Fruit fly (Drosophila melanogaster): ENCODE measurements around the gene aurB.
A peak's percentile ranks its signal among the peaks of the same experiment; 100 is the strongest.

Gene aurB

dm6 chr2L:10849511-10850191 is 8.2 kb downstream of the aurB start, which contains the start of gene SmydA-3 (continued):
- no peak for TF ChIP-seq Usf (GFP tag; optimal IDR thresholded peaks at IDR 0.05)
- TF ChIP-seq h (optimal IDR thresholded peaks at IDR 0.05) = no peak
- peak; percentile 13; the same call in 1 of the 3 replicates for TF ChIP-seq row (GFP tag; IDR thresholded peaks at IDR 0.05)
- peak; percentile 47; the same call in 1 of the 3 replicates for TF ChIP-seq ci (GFP tag; IDR thresholded peaks at IDR 0.05)
- no peak for TF ChIP-seq CG2129 (GFP tag; IDR thresholded peaks at IDR 0.05; ENCODE audit: partially characterized antibody)
- TF ChIP-seq Poxn (GFP tag; IDR thresholded peaks at IDR 0.05) = no peak
- no peak for TF ChIP-seq CG4404 (GFP tag; IDR thresholded peaks at IDR 0.05)
- peak; percentile 44; the same call in 1 of the 2 replicates for TF ChIP-seq slbo (GFP tag; IDR thresholded peaks at IDR 0.05)
- TF ChIP-seq zfh1 (GFP tag; IDR thresholded peaks at IDR 0.05) = no peak
- peak; percentile 5 for TF ChIP-seq CG12104 (GFP tag; optimal IDR thresholded peaks at IDR 0.05)
- no peak for TF ChIP-seq CG8281 (tag; optimal IDR thresholded peaks at IDR 0.05)
- TF ChIP-seq CG12391 (tag; optimal IDR thresholded peaks at IDR 0.05) = no peak
- no peak for TF ChIP-seq CG2875 (GFP tag; optimal IDR thresholded peaks at IDR 0.05)
- no peak for TF ChIP-seq eyg (GFP tag; optimal IDR thresholded peaks at IDR 0.05)
- peak; percentile 18 for TF ChIP-seq caup (GFP tag; optimal IDR thresholded peaks at IDR 0.05; ENCODE audit: severe bottlenecking)
- TF ChIP-seq CG6254 (GFP tag; optimal IDR thresholded peaks at IDR 0.05) = no peak
- no peak for TF ChIP-seq tap (tag; optimal IDR thresholded peaks at IDR 0.05)
- no peak for TF ChIP-seq Aef1 (GFP tag; IDR thresholded peaks at IDR 0.05)
- no peak for TF ChIP-seq Bgb (GFP tag; IDR thresholded peaks at IDR 0.05; ENCODE audit: partially characterized antibody)
- no peak for TF ChIP-seq Stat92E (GFP tag; optimal IDR thresholded peaks at IDR 0.05)
- TF ChIP-seq CG15269 (tag; optimal IDR thresholded peaks at IDR 0.05) = no peak
- TF ChIP-seq MTF-1 (GFP tag; optimal IDR thresholded peaks at IDR 0.05; ENCODE audit: borderline replicate concordance) = no peak
- TF ChIP-seq pan (optimal IDR thresholded peaks at IDR 0.05) = no peak
- peak in 1 of 2 experiments; percentile 38 for TF ChIP-seq pan (GFP tag; optimal IDR thresholded peaks at IDR 0.05 in 1 of 2, IDR thresholded peaks at IDR 0.05 in 1 of 2)
- TF ChIP-seq dysf (GFP tag; IDR thresholded peaks at IDR 0.05) = peak; percentile 14; the same call in 1 of the 3 replicates
- no peak for TF ChIP-seq CG2116 (GFP tag; optimal IDR thresholded peaks at IDR 0.05)
- no peak for TF ChIP-seq grn (GFP tag; optimal IDR thresholded peaks at IDR 0.05)
- TF ChIP-seq CG11398 (GFP tag; optimal IDR thresholded peaks at IDR 0.05) = no peak
- TF ChIP-seq CG4617 (GFP tag; optimal IDR thresholded peaks at IDR 0.05; ENCODE audit: borderline replicate concordance) = no peak
- no peak for TF ChIP-seq CG7271 (tag; optimal IDR thresholded peaks at IDR 0.05)
- TF ChIP-seq HLHmδ (GFP tag; optimal IDR thresholded peaks at IDR 0.05) = no peak
- peak; percentile 18 for TF ChIP-seq Ssrp (tag; optimal IDR thresholded peaks at IDR 0.05)
- peak; percentile 35 for TF ChIP-seq CG4424 (GFP tag; optimal IDR thresholded peaks at IDR 0.05)
- 0 out of 2 replicates have a peak, but pooled peaks have one; percentile 14 for TF ChIP-seq HLH3B (GFP tag; IDR thresholded peaks at IDR 0.05)
- peak; percentile 34; the same call in 1 of the 2 replicates for TF ChIP-seq seq (GFP tag; IDR thresholded peaks at IDR 0.05)
- TF ChIP-seq pum (GFP tag; optimal IDR thresholded peaks at IDR 0.05) = no peak
- no peak for TF ChIP-seq CG13296 (GFP tag; optimal IDR thresholded peaks at IDR 0.05)
- no peak for TF ChIP-seq unc-4 (GFP tag; IDR thresholded peaks at IDR 0.05; ENCODE audit: partially characterized antibody)
- TF ChIP-seq CG10543 (GFP tag; optimal IDR thresholded peaks at IDR 0.05) = peak; percentile 25
- no peak for TF ChIP-seq insv (GFP tag; optimal IDR thresholded peaks at IDR 0.05)
- no peak for TF ChIP-seq CG16863 (GFP tag; optimal IDR thresholded peaks at IDR 0.05)
- TF ChIP-seq Dp (GFP tag; optimal IDR thresholded peaks at IDR 0.05) = no peak
- TF ChIP-seq CG12155 (GFP tag; optimal IDR thresholded peaks at IDR 0.05) = peak; percentile 19
- TF ChIP-seq slp2 (GFP tag; optimal IDR thresholded peaks at IDR 0.05) = no peak
- TF ChIP-seq CG7839 (tag; optimal IDR thresholded peaks at IDR 0.05) = no peak
- peak; percentile 26 for TF ChIP-seq ERR (GFP tag; optimal IDR thresholded peaks at IDR 0.05)
- no peak for TF ChIP-seq fd102C (GFP tag; optimal IDR thresholded peaks at IDR 0.05)
- TF ChIP-seq Rx (GFP tag; IDR thresholded peaks at IDR 0.05) = no peak
- no peak for TF ChIP-seq sim (GFP tag; IDR thresholded peaks at IDR 0.05)
- no peak for TF ChIP-seq fu2 (GFP tag; optimal IDR thresholded peaks at IDR 0.05)
